2 worm cellular contexts compared by ENCODE assay signal in genomic region chrV:11239187-11239725, ce11.
TF ChIP-seq lines count a peak whose summit lies in the region.

TSS of gene dvc-1 (minus strand) at chrV:11239331.
TSS of gene ima-1 (plus strand) at chrV:11239675.

TF ChIP-seq in whole organism, L4 larva, 104 proteins besides CTCF, POLR2A, EP300 and RAD21 (continued from another document):
- no peak for TF ChIP-seq ZK546.5 (tag; optimal IDR thresholded peaks at IDR 0.05; lab: Kevin White, UChicago)
- TF ChIP-seq lin-13 (GFP tag; optimal IDR thresholded peaks at IDR 0.05; lab: Kevin White, UChicago): peak; percentile 63
- no peak for TF ChIP-seq nhr-25 (tag; optimal IDR thresholded peaks at IDR 0.05; lab: Kevin White, UChicago; ENCODE audit: borderline replicate concordance, insufficient read depth)
- TF ChIP-seq sdz-12 (GFP tag; optimal IDR thresholded peaks at IDR 0.05; lab: Kevin White, UChicago): no peak
- TF ChIP-seq nhr-111 (GFP tag; optimal IDR thresholded peaks at IDR 0.05; lab: Kevin White, UChicago): no peak
- TF ChIP-seq mes-2 (tag; optimal IDR thresholded peaks at IDR 0.05; lab: Kevin White, UChicago; ENCODE audit: poor library complexity, severe bottlenecking): peak; percentile 91
- TF ChIP-seq daf-12 (tag; optimal IDR thresholded peaks at IDR 0.05; lab: Kevin White, UChicago): no peak
- TF ChIP-seq snpc-1.2 (GFP tag; IDR thresholded peaks at IDR 0.05; lab: Robert Waterston, UW): no peak
- no peak for TF ChIP-seq ztf-7 (tag; optimal IDR thresholded peaks at IDR 0.05; lab: Kevin White, UChicago)
- no peak for TF ChIP-seq aha-1 (tag; lab: Kevin White, UChicago)
- no peak for TF ChIP-seq F26F4.8 (GFP tag; conservative IDR thresholded peaks at IDR 0.05; lab: Robert Waterston, UW)
- peak; percentile 43; the same call in 1 of the 2 replicates for TF ChIP-seq pha-4 (GFP tag; IDR thresholded peaks at IDR 0.05; lab: Robert Waterston, UW)
- no peak for TF ChIP-seq pha-4 (tag; optimal IDR thresholded peaks at IDR 0.05; lab: Kevin White, UChicago)
- TF ChIP-seq ama-1 (optimal IDR thresholded peaks at IDR 0.05; lab: Kevin White, UChicago): no peak
- peak; percentile 50 for TF ChIP-seq nhr-6 (tag; optimal IDR thresholded peaks at IDR 0.05; lab: Kevin White, UChicago)
- TF ChIP-seq duxl-1 (tag; optimal IDR thresholded peaks at IDR 0.05; lab: Kevin White, UChicago; ENCODE audit: poor library complexity): no peak
- no peak for TF ChIP-seq skn-1 (tag; optimal IDR thresholded peaks at IDR 0.05; lab: Kevin White, UChicago)
- peak; percentile 58 for TF ChIP-seq nhr-77 (tag; optimal IDR thresholded peaks at IDR 0.05; lab: Kevin White, UChicago)
- no peak for TF ChIP-seq Y5F2A.4 (GFP tag; optimal IDR thresholded peaks at IDR 0.05; lab: Kevin White, UChicago)
- no peak for TF ChIP-seq T26A8.4 (GFP tag; IDR thresholded peaks at IDR 0.05; lab: Robert Waterston, UW)
- no peak for TF ChIP-seq pqm-1 (tag; optimal IDR thresholded peaks at IDR 0.05; lab: Kevin White, UChicago)
- no peak for TF ChIP-seq nhr-42 (GFP tag; IDR thresholded peaks at IDR 0.05; lab: Robert Waterston, UW)
- no peak for TF ChIP-seq F10B5.3 (tag; optimal IDR thresholded peaks at IDR 0.05; lab: Kevin White, UChicago)
- no peak for TF ChIP-seq set-16 (GFP tag; IDR thresholded peaks at IDR 0.05; lab: Robert Waterston, UW)
- TF ChIP-seq rbr-2 (tag; optimal IDR thresholded peaks at IDR 0.05; lab: Kevin White, UChicago): peak; percentile 17
- no peak for TF ChIP-seq lin-29 (GFP tag; IDR thresholded peaks at IDR 0.05; lab: Robert Waterston, UW)
- peak; percentile 26 for TF ChIP-seq nhr-28 (tag; optimal IDR thresholded peaks at IDR 0.05; lab: Kevin White, UChicago)
- TF ChIP-seq lsy-2 (tag; optimal IDR thresholded peaks at IDR 0.05; lab: Kevin White, UChicago): no peak
- TF ChIP-seq lin-15B (tag; optimal IDR thresholded peaks at IDR 0.05; lab: Kevin White, UChicago): no peak
- peak; percentile 49; the same call in 1 of the 2 replicates for TF ChIP-seq hmg-1.1 (GFP tag; IDR thresholded peaks at IDR 0.05; lab: Robert Waterston, UW)
- TF ChIP-seq mxl-2 (GFP tag; conservative IDR thresholded peaks at IDR 0.05; lab: Robert Waterston, UW): no peak
- TF ChIP-seq lim-7 (GFP tag; IDR thresholded peaks at IDR 0.05; lab: Robert Waterston, UW): no peak
- no peak for TF ChIP-seq aly-2 (tag; optimal IDR thresholded peaks at IDR 0.05; lab: Kevin White, UChicago)
- TF ChIP-seq jun-1 (tag; optimal IDR thresholded peaks at IDR 0.05; lab: Kevin White, UChicago): no peak
- no peak for TF ChIP-seq Y105C5A.15 (GFP tag; IDR thresholded peaks at IDR 0.05; lab: Robert Waterston, UW)
- no peak for TF ChIP-seq gei-8 (GFP tag; optimal IDR thresholded peaks at IDR 0.05; lab: Kevin White, UChicago)
- peak; percentile 96 for TF ChIP-seq R02D3.7 (tag; optimal IDR thresholded peaks at IDR 0.05; lab: Kevin White, UChicago)
- TF ChIP-seq ZK337.2 (GFP tag; IDR thresholded peaks at IDR 0.05; lab: Robert Waterston, UW): no peak
- no peak for TF ChIP-seq F37D6.2 (tag; optimal IDR thresholded peaks at IDR 0.05; lab: Kevin White, UChicago)
- TF ChIP-seq ceh-62 (tag; optimal IDR thresholded peaks at IDR 0.05; lab: Kevin White, UChicago): no peak
- TF ChIP-seq tra-1 (GFP tag; IDR thresholded peaks at IDR 0.05; lab: Robert Waterston, UW): no peak
- no peak for TF ChIP-seq Y75B8A.6 (GFP tag; IDR thresholded peaks at IDR 0.05; lab: Robert Waterston, UW)
- TF ChIP-seq spr-1 (tag; optimal IDR thresholded peaks at IDR 0.05; lab: Kevin White, UChicago): no peak
- no peak for TF ChIP-seq ceh-32 (tag; optimal IDR thresholded peaks at IDR 0.05; lab: Kevin White, UChicago; ENCODE audit: poor library complexity)
- peak; percentile 31 for TF ChIP-seq F49E8.2 (tag; optimal IDR thresholded peaks at IDR 0.05; lab: Kevin White, UChicago; ENCODE audit: borderline replicate concordance)

TF ChIP-seq in whole organism, late embryonic, 69 proteins besides CTCF, POLR2A, EP300 and RAD21 (continued from another document):
- TF ChIP-seq sdc-2 (tag; optimal IDR thresholded peaks at IDR 0.05; lab: Kevin White, UChicago) (peak; percentile 53), ceh-34 (tag; optimal IDR thresholded peaks at IDR 0.05; lab: Kevin White, UChicago) (peak; percentile 87), unc-86 (tag; optimal IDR thresholded peaks at IDR 0.05; lab: Kevin White, UChicago) (peak; percentile 73), fkh-10 (GFP tag; optimal IDR thresholded peaks at IDR 0.05; lab: Kevin White, UChicago) (no peak), F13H6.1 (tag; optimal IDR thresholded peaks at IDR 0.05; lab: Kevin White, UChicago) (peak; percentile 76)
